Worm (Caenorhabditis elegans): Measurements from ENCODE around the gene Y46B2A.3.
"Not testable (repeated sequence)": the region's sequence is repeated elsewhere in the genome, so short reads cannot be mapped to it uniquely, and the experiment has no call there.

Gene Y46B2A.3

DNA sequence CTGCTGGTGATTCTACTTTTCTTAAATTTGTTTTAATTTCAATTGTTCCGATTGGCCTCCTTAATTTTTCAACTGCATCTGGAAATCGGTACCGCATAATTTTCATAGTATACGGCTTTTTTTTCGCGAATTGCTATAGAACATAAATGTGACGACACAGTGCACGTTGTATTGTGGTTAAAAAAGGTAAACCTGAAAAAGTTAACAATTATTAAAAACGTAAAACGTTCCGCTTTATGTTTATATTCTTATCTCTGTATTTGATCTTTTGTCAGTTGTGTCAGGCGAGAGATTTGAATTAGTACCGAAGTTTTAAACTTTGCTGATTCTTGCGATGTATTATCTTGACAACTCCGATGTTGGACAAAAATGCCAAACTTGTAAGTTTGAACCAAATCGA, 5.1 kb downstream of the Y46B2A.3 start, which contains the start of gene Y46B2A.4:
TSS of gene Y46B2A.4 (plus strand) at position 301 of the 400 bp plus-strand sequence.
- TF ChIP-seq hmbx-1 (tag; optimal IDR thresholded peaks at IDR 0.05) (no peak), flt-1 (GFP tag; IDR thresholded peaks at IDR 0.05) (no peak), ets-7 (tag; optimal IDR thresholded peaks at IDR 0.05) (no peak), tbx-11 (GFP tag; IDR thresholded peaks at IDR 0.05) (no peak), hnd-1 (tag; optimal IDR thresholded peaks at IDR 0.05) (no peak), tra-4 (tag; optimal IDR thresholded peaks at IDR 0.05) (no peak)

DNA sequence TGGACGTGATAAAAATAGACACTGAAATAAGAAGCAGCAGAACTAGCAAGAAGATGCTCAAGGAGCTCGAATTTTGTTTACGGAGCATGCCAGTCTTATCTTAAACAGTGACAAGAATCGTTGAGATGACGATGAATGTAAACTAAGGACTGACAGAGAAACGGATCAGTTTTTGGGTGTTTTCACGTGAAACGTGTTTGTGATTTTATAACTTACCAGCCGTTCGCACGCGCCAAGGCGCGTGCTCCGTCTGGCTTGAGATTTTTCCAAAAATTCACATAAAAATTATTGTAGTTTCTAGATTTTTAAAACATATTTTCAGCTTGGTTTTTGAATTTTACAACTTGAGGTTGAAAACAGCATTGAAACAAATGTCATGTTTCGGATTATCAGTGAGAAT, 16.1 kb downstream of the Y46B2A.3 start, which contains the start of gene F28A10.5:
TSS of gene F28A10.5 (minus strand) at position 101 of the 400 bp plus-strand sequence.
- not testable (repeated sequence) for TF ChIP-seq tbx-37 (GFP tag; conservative IDR thresholded peaks at IDR 0.05); tbx-11 (GFP tag; IDR thresholded peaks at IDR 0.05); flt-1 (GFP tag; IDR thresholded peaks at IDR 0.05)

DNA sequence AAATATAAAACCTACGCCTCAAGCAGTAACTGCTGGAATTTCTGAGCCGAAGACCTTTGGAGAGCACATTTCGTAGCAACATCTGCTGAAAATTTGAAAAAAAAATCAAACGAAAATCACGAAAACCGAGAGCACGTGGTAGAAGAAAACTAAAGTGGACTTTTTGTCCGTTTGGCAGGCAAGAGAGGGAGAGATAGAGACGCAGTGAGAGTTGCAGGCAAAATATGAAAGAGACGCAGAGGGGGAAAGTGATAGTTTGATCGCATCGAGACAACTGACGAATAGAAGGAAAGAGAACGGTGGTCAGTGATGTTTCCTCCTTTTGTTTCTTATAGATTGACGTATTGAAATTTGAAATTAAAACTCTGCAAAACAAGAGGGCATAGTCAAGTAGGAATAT, 18.2 kb downstream of the Y46B2A.3 start, which contains the start of the genes acdh-9 and F28A10.13:
TSS of gene acdh-9 (minus strand) at position 85 of the 400 bp plus-strand sequence.
TSS of gene F28A10.13 (plus strand) at position 294 of the 400 bp plus-strand sequence.
- TF ChIP-seq ama-1 (optimal IDR thresholded peaks at IDR 0.05) (no peak), pes-1 (GFP tag; IDR thresholded peaks at IDR 0.05) (no peak), sea-1 (GFP tag; conservative IDR thresholded peaks at IDR 0.05) (no peak), aly-1 (tag; optimal IDR thresholded peaks at IDR 0.05) (no peak), hmg-4 (GFP tag; optimal IDR thresholded peaks at IDR 0.05) (no peak), ceh-13 (GFP tag; optimal IDR thresholded peaks at IDR 0.05) (no peak), hmbx-1 (tag; optimal IDR thresholded peaks at IDR 0.05) (no peak), tbx-37 (GFP tag; conservative IDR thresholded peaks at IDR 0.05) (no peak), ets-7 (tag; optimal IDR thresholded peaks at IDR 0.05) (no peak), flt-1 (GFP tag; IDR thresholded peaks at IDR 0.05) (no peak)

DNA sequence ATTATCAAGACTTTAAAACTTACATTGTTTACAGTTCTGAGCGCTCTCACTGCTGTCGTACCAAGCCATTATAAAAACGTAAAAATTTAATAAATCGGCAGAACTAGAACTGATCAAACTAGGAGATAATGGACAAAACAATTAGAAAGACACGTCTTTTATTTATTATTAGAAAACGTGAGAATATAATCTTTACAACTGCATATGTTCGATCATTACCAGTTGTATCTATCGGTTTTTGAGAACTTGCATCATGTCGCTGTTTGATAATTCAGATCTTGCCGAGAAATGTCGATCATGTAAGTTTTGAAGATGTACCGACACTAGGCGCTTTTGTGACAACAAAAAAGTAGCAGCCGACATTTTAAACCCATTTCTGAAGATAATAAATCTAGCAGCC, 21.1 kb downstream of the Y46B2A.3 start, which contains the start of gene F28A10.7:
TSS of gene F28A10.7 (minus strand) at position 101 of the 400 bp plus-strand sequence.
- no peak for TF ChIP-seq ceh-36 (tag; optimal IDR thresholded peaks at IDR 0.05)
- no peak for TF ChIP-seq tbx-37 (GFP tag; conservative IDR thresholded peaks at IDR 0.05)
- no peak for TF ChIP-seq hmg-4 (GFP tag; optimal IDR thresholded peaks at IDR 0.05)

DNA sequence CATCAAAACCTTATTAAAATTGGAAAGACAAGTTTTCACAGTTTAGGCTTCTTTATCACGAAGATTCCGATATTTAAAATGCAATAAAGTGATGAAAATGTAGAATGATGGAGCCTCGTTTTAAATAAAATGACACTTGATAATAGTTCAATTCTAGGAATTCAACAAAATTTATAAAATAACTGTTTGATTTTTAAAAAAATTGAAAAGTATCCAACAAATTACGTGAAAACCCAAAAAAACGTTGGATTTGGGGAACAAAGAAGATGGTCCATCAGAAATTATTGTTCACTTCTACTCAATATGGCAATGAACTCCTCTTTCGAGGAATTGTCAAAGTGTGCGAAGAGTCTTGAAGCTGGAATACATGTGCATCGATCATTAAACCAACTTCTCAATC, 22.7 kb downstream of the Y46B2A.3 start, which contains the start of gene F28A10.4:
TSS of gene F28A10.4 (plus strand) at position 301 of the 400 bp plus-strand sequence.
- TF ChIP-seq scrt-1 (GFP tag; IDR thresholded peaks at IDR 0.05) (no peak), tbx-37 (GFP tag; conservative IDR thresholded peaks at IDR 0.05) (no peak), ceh-13 (GFP tag; optimal IDR thresholded peaks at IDR 0.05) (no peak), aly-1 (tag; optimal IDR thresholded peaks at IDR 0.05) (no peak), ama-1 (optimal IDR thresholded peaks at IDR 0.05) (no peak), hnd-1 (tag; optimal IDR thresholded peaks at IDR 0.05) (no peak), hmg-4 (GFP tag; optimal IDR thresholded peaks at IDR 0.05) (no peak), pes-1 (GFP tag; IDR thresholded peaks at IDR 0.05) (no peak), ceh-36 (tag; optimal IDR thresholded peaks at IDR 0.05) (no peak), ets-7 (tag; optimal IDR thresholded peaks at IDR 0.05) (no peak), B0310.2 (tag; optimal IDR thresholded peaks at IDR 0.05) (no peak), sea-1 (GFP tag; conservative IDR thresholded peaks at IDR 0.05) (no peak)

DNA sequence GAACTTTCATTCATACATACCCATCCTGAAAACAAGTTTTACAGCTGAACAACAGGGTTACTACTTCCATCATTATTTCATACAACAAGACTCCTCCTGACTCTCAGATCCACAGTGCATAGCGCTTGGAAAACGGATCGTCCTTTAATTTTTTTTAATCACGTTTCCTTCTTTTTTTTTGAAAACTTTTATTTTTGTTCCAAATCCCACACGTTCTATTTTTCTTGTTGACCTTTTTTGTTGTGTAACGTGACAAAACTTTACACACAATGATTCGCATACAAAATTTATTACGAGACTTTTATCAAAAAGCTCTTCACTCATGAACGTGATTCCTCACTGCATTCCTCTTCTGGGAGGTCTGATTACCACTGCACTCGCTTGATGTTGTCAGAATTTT, 26.6 kb downstream of the Y46B2A.3 start, which contains the start of gene clc-33:
TSS of gene clc-33 (plus strand) at position 301 of the 400 bp plus-strand sequence.
- TF ChIP-seq tbx-37 (GFP tag; conservative IDR thresholded peaks at IDR 0.05) (no peak), tra-4 (tag; optimal IDR thresholded peaks at IDR 0.05) (no peak), F13C5.2 (tag; optimal IDR thresholded peaks at IDR 0.05) (no peak), sea-1 (GFP tag; conservative IDR thresholded peaks at IDR 0.05) (no peak), ama-1 (optimal IDR thresholded peaks at IDR 0.05) (no peak), ceh-36 (tag; optimal IDR thresholded peaks at IDR 0.05) (no peak), ets-7 (tag; optimal IDR thresholded peaks at IDR 0.05) (no peak), ceh-13 (GFP tag; optimal IDR thresholded peaks at IDR 0.05) (no peak), hnd-1 (tag; optimal IDR thresholded peaks at IDR 0.05) (no peak), hmg-4 (GFP tag; optimal IDR thresholded peaks at IDR 0.05) (no peak), scrt-1 (GFP tag; IDR thresholded peaks at IDR 0.05) (no peak)

DNA sequence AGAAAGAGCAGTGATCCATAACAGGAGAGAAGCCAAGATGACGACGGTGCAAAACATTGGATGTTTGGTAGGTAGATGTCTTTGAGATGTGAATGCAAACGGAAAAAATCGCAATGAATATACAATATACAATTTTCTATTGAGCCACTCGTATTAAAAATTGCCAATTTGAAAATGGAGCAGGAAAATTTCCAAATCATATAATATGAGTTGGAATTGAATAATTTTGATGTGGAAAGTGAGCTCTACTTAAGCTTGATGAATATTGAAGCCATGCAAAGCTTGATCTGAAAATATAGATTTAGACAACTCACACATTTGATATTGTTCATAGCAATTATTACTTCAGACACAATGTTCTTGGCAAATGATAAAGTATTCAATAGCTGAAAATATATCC, 28.3 kb downstream of the Y46B2A.3 start, which contains the start of gene F28A10.8:
TSS of gene F28A10.8 (minus strand) at position 101 of the 400 bp plus-strand sequence.
- TF ChIP-seq tbx-37 (GFP tag; conservative IDR thresholded peaks at IDR 0.05) (no peak), hmbx-1 (tag; optimal IDR thresholded peaks at IDR 0.05) (no peak), pes-1 (GFP tag; IDR thresholded peaks at IDR 0.05) (no peak), F13C5.2 (tag; optimal IDR thresholded peaks at IDR 0.05) (no peak), sea-1 (GFP tag; conservative IDR thresholded peaks at IDR 0.05) (no peak), ama-1 (optimal IDR thresholded peaks at IDR 0.05) (no peak), tra-4 (tag; optimal IDR thresholded peaks at IDR 0.05) (no peak), B0310.2 (tag; optimal IDR thresholded peaks at IDR 0.05) (no peak), scrt-1 (GFP tag; IDR thresholded peaks at IDR 0.05) (no peak), flt-1 (GFP tag; IDR thresholded peaks at IDR 0.05) (no peak), ceh-36 (tag; optimal IDR thresholded peaks at IDR 0.05) (no peak), hnd-1 (tag; optimal IDR thresholded peaks at IDR 0.05) (no peak), tbx-11 (GFP tag; IDR thresholded peaks at IDR 0.05) (no peak), ceh-13 (GFP tag; optimal IDR thresholded peaks at IDR 0.05) (no peak), hmg-4 (GFP tag; optimal IDR thresholded peaks at IDR 0.05) (no peak), ets-7 (tag; optimal IDR thresholded peaks at IDR 0.05) (no peak), aly-1 (tag; optimal IDR thresholded peaks at IDR 0.05) (no peak)

DNA sequence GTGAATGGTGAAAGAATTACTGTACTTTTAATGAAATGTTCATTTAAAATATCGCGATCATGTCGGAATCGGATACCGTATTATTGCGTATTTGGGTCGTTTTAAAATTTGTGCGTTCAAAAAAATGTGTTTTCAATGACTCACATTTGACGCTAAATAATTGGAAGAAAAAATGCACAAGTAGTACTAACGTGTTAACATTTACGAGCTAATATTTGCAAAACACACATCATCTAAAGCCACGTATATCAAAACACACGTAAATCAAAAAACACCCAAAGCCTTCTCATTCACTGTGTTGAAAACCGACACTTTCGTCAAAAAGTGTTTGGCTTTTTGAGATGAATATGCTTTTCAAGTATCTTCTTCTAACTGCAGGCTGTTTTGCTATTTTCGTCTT, 41.2 kb downstream of the Y46B2A.3 start, which contains the start of gene F28A10.1:
TSS of gene F28A10.1 (plus strand) at position 301 of the 400 bp plus-strand sequence.
- TF ChIP-seq flt-1 (GFP tag; IDR thresholded peaks at IDR 0.05) (no peak), B0310.2 (tag; optimal IDR thresholded peaks at IDR 0.05) (no peak)
